Worm (Caenorhabditis elegans) whole organism, young adult: ENCODE data around the gene Y41C4A.11.

Experiments used
- B0035.1 ChIP-seq: sonication (generic microtip); optimal IDR thresholded peaks from 2 replicates; lab custom pipeline; 2016; ENCODE audit warnings: missing genetic modification characterization, mild to moderate bottlenecking, missing compliant biosample characterization, missing genotype, missing genetic modification reagents
- B0336.3 ChIP-seq: fragments of 200-800 bp; sonication (Bioruptor generic); IDR thresholded peaks from 2 replicates; pipeline ENCODE4 v1.3.6; 2022; ENCODE audit warnings: missing genetic modification characterization, missing compliant biosample characterization
- F22D6.2 ChIP-seq: sonication (generic microtip); optimal IDR thresholded peaks from 2 replicates; lab custom pipeline; 2016; ENCODE audit warnings: mild to moderate bottlenecking, missing genetic modification characterization, missing compliant biosample characterization
- F37B4.10 ChIP-seq: fragments of 200-800 bp; sonication (Bioruptor generic); IDR thresholded peaks from 2 replicates; pipeline ENCODE4 v1.3.6; 2022; ENCODE audit warnings: missing genetic modification characterization, missing compliant biosample characterization
- F49E8.2 ChIP-seq: sonication (generic microtip); optimal IDR thresholded peaks from 3 replicates; lab custom pipeline; 2017; ENCODE audit warnings: missing genetic modification characterization, mild to moderate bottlenecking, missing compliant biosample characterization, antibody characterized with exemption, moderate library complexity; ENCODE audit not compliant: insufficient read depth
- F55B11.4 ChIP-seq: sonication (generic microtip); optimal IDR thresholded peaks from 2 replicates; lab custom pipeline; 2016; ENCODE audit warnings: missing compliant biosample characterization, missing genetic modification characterization, borderline replicate concordance; ENCODE audit not compliant: insufficient read depth
- T07F8.4 ChIP-seq: sonication (generic microtip); optimal IDR thresholded peaks from 2 replicates; lab custom pipeline; 2016; ENCODE audit warnings: mild to moderate bottlenecking, missing genetic modification characterization, moderate library complexity, missing compliant biosample characterization
- Y56A3A.18 ChIP-seq: fragments of 200-800 bp; sonication (Bioruptor generic); IDR thresholded peaks from 2 replicates; pipeline ENCODE4 v1.3.6; 2022; ENCODE audit warnings: missing genetic modification reagents, missing genetic modification characterization, missing compliant biosample characterization
- Y95B8A.8 ChIP-seq: fragments of 200-800 bp; sonication (Bioruptor generic); IDR thresholded peaks from 2 replicates; pipeline ENCODE4 v1.3.6; 2022; ENCODE audit warnings: missing genetic modification reagents, missing genetic modification characterization, missing compliant biosample characterization
- ceh-58 ChIP-seq: fragments of 200-800 bp; sonication (Bioruptor generic); IDR thresholded peaks from 2 replicates; pipeline ENCODE4 v1.3.6; 2022; ENCODE audit warnings: missing genetic modification characterization, missing compliant biosample characterization
- ceh-79 ChIP-seq: sonication (generic microtip); optimal IDR thresholded peaks from 2 replicates; lab custom pipeline; 2017; ENCODE audit warnings: mild to moderate bottlenecking, missing genetic modification characterization, missing compliant biosample characterization
- ceh-91 ChIP-seq: fragments of 200-800 bp; sonication (Bioruptor generic); IDR thresholded peaks from 2 replicates; pipeline ENCODE4 v1.3.6; 2022; ENCODE audit warnings: missing genetic modification reagents, missing genetic modification characterization, missing compliant biosample characterization
- chd-7 ChIP-seq: sonication (generic microtip); optimal IDR thresholded peaks from 2 replicates; lab custom pipeline; 2016; ENCODE audit warnings: mild to moderate bottlenecking, missing genetic modification characterization, moderate library complexity, missing compliant biosample characterization
- dpl-1 ChIP-seq: fragments of 150-350 bp; optimal IDR thresholded peaks from 2 replicates; lab custom pipeline; 2014; ENCODE audit warnings: missing biosample characterization, missing genetic modification reagents, missing genetic modification characterization
- efl-1 ChIP-seq: fragments of 150-350 bp; optimal IDR thresholded peaks from 2 replicates; lab custom pipeline; 2014; ENCODE audit warnings: missing biosample characterization, missing genetic modification reagents, missing genetic modification characterization
- egrh-3 ChIP-seq: fragments of 200-800 bp; sonication (Bioruptor generic); IDR thresholded peaks from 2 replicates; pipeline ENCODE4 v1.3.6; 2022; ENCODE audit warnings: missing genetic modification reagents, missing genetic modification characterization, missing compliant biosample characterization
- ets-4 ChIP-seq: fragments of 200-800 bp; sonication (Bioruptor generic); optimal IDR thresholded peaks from 2 replicates; lab custom pipeline; 2018; ENCODE audit warnings: mild to moderate bottlenecking, missing genetic modification characterization, missing compliant biosample characterization
- gei-17 ChIP-seq: fragments of 200-800 bp; sonication (Bioruptor generic); optimal IDR thresholded peaks from 2 replicates; lab custom pipeline; 2018; ENCODE audit warnings: mild to moderate bottlenecking, missing genetic modification characterization, missing compliant biosample characterization
- hlh-12 ChIP-seq: sonication (generic microtip); optimal IDR thresholded peaks from 2 replicates; lab custom pipeline; 2016; ENCODE audit warnings: missing genetic modification characterization, missing compliant biosample characterization
- hmg-1.2 ChIP-seq: fragments of 200-800 bp; sonication (Bioruptor generic); IDR thresholded peaks from 2 replicates; pipeline ENCODE4 v1.3.6; 2022; ENCODE audit warnings: missing genetic modification reagents, missing genetic modification characterization, missing compliant biosample characterization
- hrde-1 ChIP-seq: sonication (generic microtip); optimal IDR thresholded peaks from 2 replicates; lab custom pipeline; 2016; ENCODE audit warnings: missing genetic modification characterization, mild to moderate bottlenecking, missing compliant biosample characterization, moderate library complexity, missing genotype, missing genetic modification reagents, borderline replicate concordance
- lin-26 ChIP-seq: fragments of 200-800 bp; sonication (Bioruptor generic); IDR thresholded peaks from 2 replicates; pipeline ENCODE4 v1.3.6; 2022; ENCODE audit warnings: missing genetic modification reagents, missing genetic modification characterization, missing compliant biosample characterization
- lsl-1 ChIP-seq: fragments of 200-800 bp; sonication (Bioruptor generic); optimal IDR thresholded peaks from 2 replicates; lab custom pipeline; 2018; ENCODE audit warnings: mild to moderate bottlenecking, missing genetic modification characterization, moderate library complexity, missing compliant biosample characterization
- madf-10 ChIP-seq: sonication (generic microtip); optimal IDR thresholded peaks from 2 replicates; lab custom pipeline; 2016; ENCODE audit warnings: mild to moderate bottlenecking, missing genetic modification characterization, missing compliant biosample characterization
- madf-8 ChIP-seq: fragments of 200-800 bp; sonication (Bioruptor generic); conservative IDR thresholded peaks from 2 replicates; pipeline ENCODE4 v1.3.6; 2022; ENCODE audit warnings: missing genetic modification reagents, missing genetic modification characterization, missing compliant biosample characterization
- mcd-1 ChIP-seq: fragments of 200-800 bp; sonication (Bioruptor generic); IDR thresholded peaks from 2 replicates; pipeline ENCODE4 v1.3.6; 2022; ENCODE audit warnings: missing genetic modification reagents, missing genetic modification characterization, missing compliant biosample characterization
- mel-28 ChIP-seq: sonication (generic microtip); optimal IDR thresholded peaks from 2 replicates; lab custom pipeline; 2016; ENCODE audit warnings: borderline replicate concordance, mild to moderate bottlenecking, missing genetic modification characterization, missing compliant biosample characterization
- mxl-1 ChIP-seq: sonication (generic microtip); optimal IDR thresholded peaks from 2 replicates; lab custom pipeline; 2016; ENCODE audit warnings: missing genetic modification characterization, missing compliant biosample characterization
- nhr-27 ChIP-seq: fragments of 200-800 bp; sonication (Bioruptor generic); optimal IDR thresholded peaks from 2 replicates; lab custom pipeline; 2018; ENCODE audit warnings: mild to moderate bottlenecking, missing genetic modification characterization, moderate library complexity, missing compliant biosample characterization
- nhr-80 ChIP-seq: sonication (generic microtip); optimal IDR thresholded peaks from 2 replicates; lab custom pipeline; 2016; ENCODE audit warnings: missing genetic modification characterization, missing compliant biosample characterization
- pbrm-1 ChIP-seq: fragments of 200-800 bp; sonication (Bioruptor generic); IDR thresholded peaks from 2 replicates; pipeline ENCODE4 v1.3.6; 2022; ENCODE audit warnings: missing genetic modification reagents, missing genetic modification characterization, missing compliant biosample characterization
- rcor-1 ChIP-seq: fragments of 200-800 bp; sonication (Bioruptor generic); IDR thresholded peaks from 2 replicates; pipeline ENCODE4 v1.3.6; 2022; ENCODE audit warnings: missing genetic modification reagents, missing genetic modification characterization, missing compliant biosample characterization
- snpc-1.3 ChIP-seq: sonication (generic microtip); optimal IDR thresholded peaks from 2 replicates; lab custom pipeline; 2017; ENCODE audit warnings: missing genetic modification characterization, mild to moderate bottlenecking, missing compliant biosample characterization, antibody characterized with exemption, moderate library complexity, missing genotype, missing genetic modification reagents; ENCODE audit not compliant: insufficient read depth
- snpc-4 ChIP-seq, 5 experiments: fragments of 150-350 bp in 1 of 5; sonication (generic microtip) in 4 of 5; optimal IDR thresholded peaks; 2 replicates each; lab custom pipeline; 2014 to 2018; ENCODE audit warnings: missing genetic modification characterization in 5 of 5, missing biosample characterization in 3 of 5, antibody characterized with exemption in 2 of 5, mild to moderate bottlenecking in 2 of 5, missing compliant biosample characterization in 2 of 5, missing genotype in 2 of 5, moderate library complexity in 2 of 5, missing genetic modification reagents in 1 of 5
- sptf-2 ChIP-seq: fragments of 200-800 bp; sonication (Bioruptor generic); optimal IDR thresholded peaks from 2 replicates; lab custom pipeline; 2018; ENCODE audit warnings: mild to moderate bottlenecking, missing genetic modification characterization, missing compliant biosample characterization
- tbp1 ChIP-seq: fragments of 200-800 bp; sonication (Bioruptor generic); optimal IDR thresholded peaks from 2 replicates; lab custom pipeline; 2018; ENCODE audit warnings: mild to moderate bottlenecking, missing genetic modification characterization, missing compliant biosample characterization
- unc-130 ChIP-seq: sonication (generic microtip); optimal IDR thresholded peaks from 2 replicates; lab custom pipeline; 2016; ENCODE audit warnings: missing genetic modification reagents, missing genetic modification characterization, missing compliant biosample characterization
- zfh-2 ChIP-seq: fragments of 200-800 bp; sonication (Bioruptor generic); conservative IDR thresholded peaks from 2 replicates; pipeline ENCODE4 v1.3.6; 2022; ENCODE audit warnings: missing genetic modification reagents, missing genetic modification characterization, missing compliant biosample characterization
- zim-3 ChIP-seq: sonication (generic microtip); optimal IDR thresholded peaks from 2 replicates; lab custom pipeline; 2017; ENCODE audit warnings: mild to moderate bottlenecking, missing genetic modification characterization, moderate library complexity, missing compliant biosample characterization
- ztf-22 ChIP-seq: fragments of 200-800 bp; sonication (Bioruptor generic); optimal IDR thresholded peaks from 2 replicates; lab custom pipeline; 2018; ENCODE audit warnings: mild to moderate bottlenecking, missing genetic modification characterization, moderate library complexity, missing compliant biosample characterization
- ztf-28 ChIP-seq: fragments of 200-800 bp; sonication (Bioruptor generic); IDR thresholded peaks from 2 replicates; pipeline ENCODE4 v1.3.6; 2022; ENCODE audit warnings: missing genetic modification reagents, missing genetic modification characterization, missing compliant biosample characterization
- ztf-3 ChIP-seq: fragments of 200-800 bp; sonication (Bioruptor generic); optimal IDR thresholded peaks from 2 replicates; lab custom pipeline; 2018; ENCODE audit warnings: mild to moderate bottlenecking, missing genetic modification characterization, missing compliant biosample characterization

The Y41C4A.11 gene

DNA sequence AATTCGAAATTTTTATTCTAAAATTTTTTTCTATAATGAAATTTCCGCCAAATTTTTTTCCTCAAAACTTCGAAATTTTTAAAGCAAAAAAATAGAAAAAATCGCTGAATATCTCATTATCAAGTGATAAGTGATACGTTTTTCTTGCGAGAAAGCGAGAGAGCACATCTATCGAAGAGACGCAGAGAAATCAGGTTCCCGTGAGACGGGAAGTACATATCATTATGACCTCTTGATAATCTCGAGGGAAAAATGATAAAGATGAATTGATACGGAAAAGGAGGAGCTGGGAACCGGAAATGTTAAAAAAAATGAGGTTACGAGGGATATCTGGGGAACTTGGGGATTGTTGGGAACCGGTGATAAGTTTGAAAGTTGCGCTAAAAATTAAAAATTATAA lies 7.3 kb downstream of the Y41C4A.11 start:
- TF ChIP-seq mcd-1 (GFP tag; lab: Robert Waterston, UW) (0 out of 2 replicates have a peak, but pooled peaks have one; percentile 7), ceh-58 (GFP tag; lab: Robert Waterston, UW) (no peak), nhr-80 (tag; lab: Kevin White, UChicago) (peak; percentile 4), hmg-1.2 (GFP tag; lab: Robert Waterston, UW) (peak; percentile 72)
- TF ChIP-seq, all 124 proteins: peak for 3

DNA sequence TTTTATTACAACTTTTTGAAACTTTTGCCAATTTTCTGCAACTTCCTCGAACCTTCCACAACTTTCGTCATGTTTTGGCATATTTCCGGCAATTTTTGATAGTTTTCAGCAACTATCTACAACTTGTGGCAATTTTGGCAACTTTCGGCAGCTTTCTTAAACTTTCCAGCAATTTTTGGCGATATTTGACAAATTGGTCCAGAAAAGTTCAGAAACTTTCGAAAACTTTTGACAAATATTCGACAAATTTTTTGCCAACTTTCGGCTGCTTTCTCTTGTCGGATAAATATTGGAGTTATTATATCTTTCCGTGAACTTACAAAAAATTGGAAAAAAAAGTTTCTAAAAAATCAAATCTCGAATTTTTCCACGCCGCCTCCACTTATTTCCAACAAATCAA lies 10.7 kb downstream of the Y41C4A.11 start, which contains the start of gene Y41C4A.18:
Y41C4A.18 (plus strand) TSS at position 301 of the 400 bp plus-strand sequence.
- TF ChIP-seq efl-1 (GFP tag; lab: Kevin White, UChicago) (no peak), hrde-1 (tag; lab: Kevin White, UChicago) (no peak), F37B4.10 (no peak), hlh-12 (tag; lab: Kevin White, UChicago) (no peak), lin-26 (GFP tag; lab: Robert Waterston, UW) (no peak), nhr-27 (no peak), chd-7 (tag; lab: Kevin White, UChicago) (no peak), unc-130 (no peak), snpc-1.3 (tag; lab: Kevin White, UChicago) (no peak), T07F8.4 (tag; lab: Kevin White, UChicago) (no peak), ets-4 (no peak), ztf-28 (GFP tag; lab: Robert Waterston, UW) (no peak), madf-10 (no peak), pbrm-1 (GFP tag; lab: Robert Waterston, UW) (no peak), mel-28 (tag; lab: Kevin White, UChicago) (no peak), gei-17 (GFP tag; lab: Kevin White, UChicago) (no peak), tbp1 (no peak), ztf-22 (GFP tag; lab: Kevin White, UChicago) (no peak)

DNA sequence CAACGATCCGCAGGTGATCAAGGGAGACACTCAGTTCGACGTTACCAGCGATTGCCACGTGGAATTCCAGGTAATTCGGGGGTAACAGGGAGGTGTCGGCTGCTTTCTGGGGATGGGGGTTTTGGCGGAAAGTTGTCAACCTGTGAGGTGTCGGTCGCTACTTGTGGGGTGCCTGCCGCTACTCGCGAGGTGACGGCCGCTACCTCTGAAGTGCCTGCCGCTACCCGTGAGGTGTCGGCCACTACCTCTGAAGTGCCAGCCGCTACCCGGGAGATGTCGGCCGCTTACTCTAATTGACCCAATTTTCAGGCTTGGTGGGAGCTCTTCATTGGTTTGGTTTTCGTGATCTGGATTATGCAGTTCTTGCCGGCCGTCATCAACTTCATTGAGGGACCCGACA lies 11.2 kb downstream of the Y41C4A.11 start:
- TF ChIP-seq mxl-1 (tag; lab: Kevin White, UChicago), result no peak
- no peak for TF ChIP-seq B0336.3 (GFP tag; lab: Robert Waterston, UW)
- no peak for TF ChIP-seq F37B4.10
- no peak for TF ChIP-seq F49E8.2 (tag; lab: Kevin White, UChicago)
- no peak for TF ChIP-seq zim-3
- TF ChIP-seq B0035.1 (tag; lab: Kevin White, UChicago), result no peak
- TF ChIP-seq zfh-2 (GFP tag; lab: Robert Waterston, UW), result peak; percentile 76
- no peak for TF ChIP-seq F22D6.2 (tag; lab: Kevin White, UChicago)
- 0 out of 2 replicates have a peak, but pooled peaks have one; percentile 72 for TF ChIP-seq ceh-58 (GFP tag; lab: Robert Waterston, UW)
- TF ChIP-seq unc-130, result no peak
- no peak for TF ChIP-seq snpc-4 (GFP tag; optimal IDR thresholded peaks at IDR 0.05; lab: Kevin White, UChicago)
- peak in 1 of 4 experiments; percentile 38 for TF ChIP-seq snpc-4 (tag; optimal IDR thresholded peaks at IDR 0.05; lab: Kevin White, UChicago)
- no peak for TF ChIP-seq madf-10
- TF ChIP-seq dpl-1 (GFP tag; lab: Kevin White, UChicago), result no peak
- TF ChIP-seq ceh-79 (tag; lab: Kevin White, UChicago), result no peak
- no peak for TF ChIP-seq ceh-91
- peak; percentile 49; the same call in 1 of the 2 replicates for TF ChIP-seq egrh-3
- TF ChIP-seq, all 124 proteins: peak for 4

DNA sequence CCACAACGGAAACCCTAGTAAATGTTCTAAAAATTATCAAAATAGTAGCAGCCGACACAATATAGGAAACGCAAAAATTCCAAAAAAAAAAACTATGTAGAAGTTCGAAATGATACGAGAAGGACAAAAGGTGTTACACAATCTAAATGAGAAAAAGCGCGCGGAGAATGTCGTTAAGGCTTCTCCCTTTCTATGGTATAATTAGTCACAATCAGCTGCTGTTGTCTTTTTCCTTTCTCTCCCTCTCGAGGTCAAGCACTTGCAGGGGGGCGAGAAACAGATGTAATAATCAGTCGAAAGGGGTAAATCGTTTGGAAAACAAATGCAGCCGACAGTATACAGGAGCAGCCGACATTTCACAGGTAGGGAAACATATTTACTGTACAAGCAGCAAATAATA lies 11.8 kb downstream of the Y41C4A.11 start:
- TF ChIP-seq lin-26 (GFP tag; lab: Robert Waterston, UW) (no peak), nhr-27 (no peak), F55B11.4 (tag; lab: Kevin White, UChicago) (no peak), ets-4 (no peak), hrde-1 (tag; lab: Kevin White, UChicago) (no peak), lsl-1 (GFP tag; lab: Kevin White, UChicago) (no peak), rcor-1 (GFP tag; lab: Robert Waterston, UW) (no peak), ceh-58 (GFP tag; lab: Robert Waterston, UW) (no peak), sptf-2 (no peak), madf-8 (GFP tag; lab: Robert Waterston, UW) (no peak), F37B4.10 (no peak), Y95B8A.8 (GFP tag; lab: Robert Waterston, UW) (no peak), Y56A3A.18 (no peak), ztf-3 (GFP tag; lab: Kevin White, UChicago) (no peak), tbp1 (no peak), mcd-1 (GFP tag; lab: Robert Waterston, UW) (no peak), zim-3 (no peak)
